Worm (Caenorhabditis elegans) whole organism, L3 larva: Measurements from ENCODE around the gene ZK507.1.

Experiments
- ZK546.5 ChIP-seq: sonication (generic microtip); optimal IDR thresholded peaks from 2 replicates; lab custom pipeline; 2017; ENCODE audit warnings: missing biosample characterization, missing genetic modification characterization
- aly-2 ChIP-seq: fragments of 150-350 bp; optimal IDR thresholded peaks from 2 replicates; lab custom pipeline; 2014; ENCODE audit warnings: missing biosample characterization, missing genetic modification characterization
- ama-1 ChIP-seq: fragments of 150-350 bp; optimal IDR thresholded peaks from 2 replicates; lab custom pipeline; 2018
- ceh-16 ChIP-seq: sonication (generic microtip); optimal IDR thresholded peaks from 2 replicates; lab custom pipeline; 2017; ENCODE audit warnings: missing biosample characterization, missing genetic modification characterization
- daf-12 ChIP-seq: fragments of 150-350 bp; optimal IDR thresholded peaks from 2 replicates; lab custom pipeline; 2014; ENCODE audit warnings: missing biosample characterization, missing genetic modification reagents, missing genetic modification characterization
- egl-27 ChIP-seq: sonication (generic microtip); optimal IDR thresholded peaks from 4 replicates; lab custom pipeline; 2017; ENCODE audit warnings: missing biosample characterization, missing genetic modification reagents, missing genetic modification characterization
- egl-5 ChIP-seq: fragments of 150-350 bp; optimal IDR thresholded peaks from 2 replicates; lab custom pipeline; 2017; ENCODE audit warnings: missing biosample characterization, missing genetic modification reagents, missing genetic modification characterization, inconsistent platforms
- elt-2 ChIP-seq: sonication (generic microtip); optimal IDR thresholded peaks from 2 replicates; lab custom pipeline; 2016; ENCODE audit warnings: missing genetic modification reagents, mild to moderate bottlenecking, missing genetic modification characterization, missing compliant biosample characterization
- elt-3 ChIP-seq, 3 experiments: fragments of 150-350 bp in 1 of 3; sonication (generic microtip) in 2 of 3; optimal IDR thresholded peaks; 2 replicates in 2 of 3; 4 replicates in 1 of 3; lab custom pipeline; 2014 to 2017; ENCODE audit warnings: missing biosample characterization in 3 of 3, missing genetic modification characterization in 3 of 3
- eor-1 ChIP-seq, 2 experiments: fragments of 150-350 bp; optimal IDR thresholded peaks; 2 replicates each; lab custom pipeline; 2014 to 2018; ENCODE audit warnings: missing biosample characterization in 2 of 2, missing genetic modification characterization in 2 of 2
- fkh-10 ChIP-seq: sonication (generic microtip); optimal IDR thresholded peaks from 2 replicates; lab custom pipeline; 2017; ENCODE audit warnings: missing biosample characterization, missing genetic modification reagents, missing genetic modification characterization
- fkh-2 ChIP-seq: fragments of 150-350 bp; optimal IDR thresholded peaks from 2 replicates; lab custom pipeline; 2014; ENCODE audit warnings: missing biosample characterization, missing genetic modification reagents, missing genetic modification characterization
- fos-1 ChIP-seq: fragments of 150-350 bp; optimal IDR thresholded peaks from 2 replicates; lab custom pipeline; 2014; ENCODE audit warnings: missing biosample characterization, missing genetic modification characterization
- hmg-11 ChIP-seq: sonication (generic microtip); optimal IDR thresholded peaks from 2 replicates; lab custom pipeline; 2016; ENCODE audit warnings: missing genetic modification characterization, missing compliant biosample characterization
- jun-1 ChIP-seq: fragments of 150-350 bp; optimal IDR thresholded peaks from 2 replicates; lab custom pipeline; 2014; ENCODE audit warnings: missing biosample characterization, missing genetic modification reagents, missing genetic modification characterization
- lsy-12 ChIP-seq: sonication (generic microtip); optimal IDR thresholded peaks from 2 replicates; lab custom pipeline; 2016; ENCODE audit warnings: mild to moderate bottlenecking, missing genetic modification characterization, missing compliant biosample characterization
- mml-1 ChIP-seq: fragments of 150-350 bp; sonication (generic microtip); optimal IDR thresholded peaks from 3 replicates; lab custom pipeline; 2014; ENCODE audit warnings: missing biosample characterization, missing genetic modification characterization
- nfya-1 ChIP-seq: sonication (generic microtip); optimal IDR thresholded peaks from 2 replicates; lab custom pipeline; 2017; ENCODE audit warnings: missing genetic modification characterization, mild to moderate bottlenecking, missing compliant biosample characterization, antibody characterized with exemption, moderate library complexity; ENCODE audit not compliant: insufficient read depth
- nhr-11 ChIP-seq: fragments of 150-350 bp; optimal IDR thresholded peaks from 2 replicates; lab custom pipeline; 2014; ENCODE audit warnings: missing biosample characterization, missing genetic modification characterization
- nhr-23 ChIP-seq: fragments of 150-350 bp; optimal IDR thresholded peaks from 2 replicates; lab custom pipeline; 2014; ENCODE audit warnings: missing biosample characterization, missing genetic modification reagents, missing genetic modification characterization
- nhr-25 ChIP-seq: sonication (generic microtip); optimal IDR thresholded peaks from 2 replicates; lab custom pipeline; 2017; ENCODE audit warnings: missing biosample characterization, missing genetic modification characterization
- nhr-28 ChIP-seq: fragments of 150-350 bp; optimal IDR thresholded peaks from 2 replicates; lab custom pipeline; 2014; ENCODE audit warnings: missing biosample characterization, missing genetic modification characterization
- nhr-43 ChIP-seq: sonication (generic microtip); optimal IDR thresholded peaks from 2 replicates; lab custom pipeline; 2016; ENCODE audit warnings: mild to moderate bottlenecking, missing genetic modification characterization, missing compliant biosample characterization; ENCODE audit not compliant: poor library complexity, severe bottlenecking
- nhr-67 ChIP-seq: fragments of 150-350 bp; optimal IDR thresholded peaks from 2 replicates; lab custom pipeline; 2014; ENCODE audit warnings: missing biosample characterization, missing genetic modification characterization
- pha-4 ChIP-seq: fragments of 150-350 bp; optimal IDR thresholded peaks from 2 replicates; lab custom pipeline; 2014; ENCODE audit warnings: missing biosample characterization, missing genetic modification reagents, missing genetic modification characterization
- skn-1 ChIP-seq: fragments of 150-350 bp; optimal IDR thresholded peaks from 2 replicates; lab custom pipeline; 2014; ENCODE audit warnings: missing biosample characterization, missing genetic modification characterization
- snpc-4 ChIP-seq: fragments of 150-350 bp; optimal IDR thresholded peaks from 2 replicates; lab custom pipeline; 2014; ENCODE audit warnings: missing biosample characterization, missing genetic modification characterization
- tbx-2 ChIP-seq: sonication (generic microtip); optimal IDR thresholded peaks from 2 replicates; lab custom pipeline; 2016; ENCODE audit warnings: mild to moderate bottlenecking, missing genetic modification characterization, missing compliant biosample characterization
- zag-1 ChIP-seq: fragments of 150-350 bp; optimal IDR thresholded peaks from 2 replicates; lab custom pipeline; 2014; ENCODE audit warnings: missing biosample characterization, missing genetic modification characterization
- ztf-4 ChIP-seq: fragments of 150-350 bp; optimal IDR thresholded peaks from 2 replicates; lab custom pipeline; 2014; ENCODE audit warnings: missing biosample characterization, missing genetic modification characterization

ZK507.1 gene

ce11 chrIII:9101212-9101611 lies at the start of gene ZK507.1:
ZK507.1 (minus strand) TSS chrIII:9101312.
- TF ChIP-seq skn-1 (tag; lab: Kevin White, UChicago) (no peak), nfya-1 (tag; lab: Kevin White, UChicago) (no peak), zag-1 (no peak)
- TF ChIP-seq, all 47 proteins: peak for 0

- TF ChIP-seq lsy-12 (tag; lab: Kevin White, UChicago) (no peak), pha-4 (tag; lab: Kevin White, UChicago) (no peak), daf-12 (tag; lab: Kevin White, UChicago) (no peak), jun-1 (tag; lab: Kevin White, UChicago) (no peak), fkh-10 (no peak), snpc-4 (no peak), ceh-16 (tag; lab: Kevin White, UChicago) (no peak)
- TF ChIP-seq, all 47 proteins: peak for 0
Measured at ce11 chrIII:9149132-9149531, 48.0 kb upstream of the ZK507.1 start.

- no peak for TF ChIP-seq ZK546.5
- TF ChIP-seq eor-1 (tag; optimal IDR thresholded peaks at IDR 0.05; lab: Kevin White, UChicago): no peak
- no peak for TF ChIP-seq egl-5
- no peak for TF ChIP-seq elt-3 (tag; optimal IDR thresholded peaks at IDR 0.05; lab: Kevin White, UChicago)
Measured at ce11 chrIII:9145765-9146164, 44.7 kb upstream of the ZK507.1 start, which contains the start of gene ZK512.8. ZK512.8 (plus strand) TSS chrIII:9146065.

- peak; percentile 52 for TF ChIP-seq pha-4 (tag; lab: Kevin White, UChicago)
- no peak for TF ChIP-seq egl-27
Measured at ce11 chrIII:9144744-9145390, 43.8 kb upstream of the ZK507.1 start, which contains the start of the genes ZK512.2 and ZK512.4. ZK512.2 (minus strand) TSS chrIII:9144794. ZK512.4 (plus strand) TSS chrIII:9145340.

ce11 chrIII:9143911-9144310 lies 42.8 kb upstream of the ZK507.1 start, which contains the start of gene ZK512.11:
ZK512.11 (plus strand) TSS chrIII:9144211.
- no peak for TF ChIP-seq aly-2 (tag; lab: Kevin White, UChicago)
- TF ChIP-seq nfya-1 (tag; lab: Kevin White, UChicago): peak; percentile 11
- TF ChIP-seq hmg-11: peak; percentile 7

ce11 chrIII:9138601-9139000 lies 37.5 kb upstream of the ZK507.1 start, which contains the start of gene ZK512.7:
ZK512.7 (minus strand) TSS chrIII:9138701.
- no peak for TF ChIP-seq fos-1 (tag; lab: Kevin White, UChicago)
- TF ChIP-seq mml-1 (tag; lab: Kevin White, UChicago): no peak
- no peak for TF ChIP-seq ztf-4
- no peak for TF ChIP-seq eor-1 (tag; optimal IDR thresholded peaks at IDR 0.05; lab: Kevin White, UChicago)

- TF ChIP-seq nfya-1 (tag; lab: Kevin White, UChicago) (no peak), nhr-67 (tag; lab: Kevin White, UChicago) (no peak), snpc-4 (no peak), nhr-28 (tag; lab: Kevin White, UChicago) (no peak), aly-2 (tag; lab: Kevin White, UChicago) (no peak), tbx-2 (tag; lab: Kevin White, UChicago) (no peak), zag-1 (no peak), hmg-11 (no peak), ama-1 (lab: Kevin White, UChicago) (no peak), nhr-25 (no peak), fos-1 (tag; lab: Kevin White, UChicago) (no peak), mml-1 (tag; lab: Kevin White, UChicago) (no peak), nhr-11 (no peak)
Measured at ce11 chrIII:9136587-9136986, 35.5 kb upstream of the ZK507.1 start, which contains the start of gene eat-4. eat-4 (plus strand) TSS chrIII:9136887.

ce11 chrIII:9130588-9130987 lies 29.5 kb upstream of the ZK507.1 start, which contains the start of gene ZK512.10:
ZK512.10 (plus strand) TSS chrIII:9130888.
- TF ChIP-seq elt-2 (tag; lab: Kevin White, UChicago) (no peak), hmg-11 (no peak), nhr-23 (no peak), nhr-43 (tag; lab: Kevin White, UChicago) (no peak), zag-1 (no peak), fkh-2 (tag; lab: Kevin White, UChicago) (no peak)
- TF ChIP-seq, all 47 proteins: peak for 0
